Worm (Caenorhabditis elegans): ENCODE data around the gene F46F3.3.

DNA sequence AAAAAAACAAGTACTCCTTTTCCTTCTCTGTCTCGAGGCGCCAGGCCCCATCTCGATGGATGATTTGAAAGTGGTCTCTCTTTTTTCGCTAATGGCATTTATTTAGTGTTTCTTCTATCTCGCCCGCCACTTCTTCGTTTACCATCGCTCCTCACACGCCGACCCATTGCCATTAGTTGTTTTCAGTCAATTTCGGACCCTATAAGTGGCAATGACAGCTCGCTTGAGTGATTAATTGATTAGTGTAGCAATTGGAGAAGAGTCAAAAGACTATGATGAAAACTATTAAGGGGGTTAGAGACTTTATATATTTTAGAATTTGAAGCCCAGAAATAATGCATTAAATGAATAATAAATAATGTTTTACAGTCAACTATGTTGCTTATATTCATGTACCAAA, 39.1 kb downstream of the F46F3.3 start:
- TF ChIP-seq sptf-1 (tag; optimal IDR thresholded peaks at IDR 0.05) (no peak), ceh-82 (tag; optimal IDR thresholded peaks at IDR 0.05) (no peak), tbx-2 (tag; optimal IDR thresholded peaks at IDR 0.05) (no peak), nhr-12 (tag; optimal IDR thresholded peaks at IDR 0.05) (no peak), elt-2 (tag; optimal IDR thresholded peaks at IDR 0.05) (no peak)
